Fruit fly (Drosophila melanogaster): ENCODE data around the gene msi.

Gene msi

DNA sequence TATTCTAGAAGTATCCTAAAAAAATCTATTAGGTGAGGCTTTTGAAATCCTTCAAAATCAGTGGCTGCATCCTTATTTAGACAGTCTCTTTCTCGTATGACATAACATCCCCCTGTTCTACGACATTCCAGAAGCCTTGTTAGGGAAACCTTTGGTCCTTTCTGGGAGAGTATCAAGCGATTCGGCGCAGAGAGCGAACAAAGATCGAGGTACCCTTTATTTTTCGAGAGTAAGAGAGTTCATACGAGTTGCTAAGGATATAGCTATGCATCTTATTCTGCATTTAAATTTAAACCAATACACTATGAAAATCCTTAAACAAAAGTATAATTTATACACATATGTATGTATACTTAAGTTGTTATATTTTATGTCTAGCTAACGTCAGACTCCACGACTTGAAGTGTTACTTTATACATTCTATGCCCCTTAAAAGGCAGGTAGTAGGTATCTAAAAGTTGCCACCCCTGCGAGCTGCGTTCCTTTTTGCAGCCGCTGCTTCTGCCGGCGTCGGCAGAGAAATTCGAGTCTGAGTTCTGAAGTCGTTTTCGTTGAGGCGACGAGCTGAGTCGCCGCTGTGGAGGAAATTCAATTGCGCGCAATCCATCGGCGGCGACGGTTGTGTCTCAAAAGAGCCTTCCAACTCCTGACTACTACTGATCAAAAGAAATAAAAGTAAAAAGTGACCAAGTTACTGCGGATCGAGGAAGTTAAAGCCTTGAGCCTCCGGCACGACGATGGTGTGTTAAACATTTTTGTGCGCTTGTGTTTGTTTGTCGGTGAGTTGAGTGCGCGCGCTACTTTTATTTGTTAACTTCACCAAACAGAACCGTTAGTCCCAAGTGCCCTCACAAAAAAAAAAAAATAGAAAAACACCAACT is 121.6 kb downstream of the msi start, which contains the start of gene jigr1 (continued):
- TF ChIP-seq Hmr (GFP tag; optimal IDR thresholded peaks at IDR 0.05) (no peak), cad (GFP tag; optimal IDR thresholded peaks at IDR 0.05) (no peak), Jarid2 (GFP tag; optimal IDR thresholded peaks at IDR 0.05) (peak; percentile 34), CG8290 (GFP tag; optimal IDR thresholded peaks at IDR 0.05) (peak; percentile 6), CG8290 (tag; optimal IDR thresholded peaks at IDR 0.05) (peak in 1 of 2 experiments; percentile 44), tgo (GFP tag; IDR thresholded peaks at IDR 0.05) (no peak), CG8359 (GFP tag; optimal IDR thresholded peaks at IDR 0.05; ENCODE audit: borderline replicate concordance) (no peak), org-1 (GFP tag; optimal IDR thresholded peaks at IDR 0.05) (peak; percentile 15), CG2129 (GFP tag; IDR thresholded peaks at IDR 0.05; ENCODE audit: partially characterized antibody) (no peak), prd (optimal IDR thresholded peaks at IDR 0.05) (no peak), prd (GFP tag; IDR thresholded peaks at IDR 0.05) (peak; percentile 81; the same call in 2 of the 3 replicates), CG7928 (GFP tag; optimal IDR thresholded peaks at IDR 0.05) (no peak), CG5180 (GFP tag; optimal IDR thresholded peaks at IDR 0.05) (no peak), CG2678 (tag; optimal IDR thresholded peaks at IDR 0.05) (peak; percentile 12), CG9215 (GFP tag; IDR thresholded peaks at IDR 0.05) (no peak), Dll (GFP tag; IDR thresholded peaks at IDR 0.05; ENCODE audit: partially characterized antibody) (no peak), ERR (GFP tag; optimal IDR thresholded peaks at IDR 0.05) (no peak), ap (GFP tag; IDR thresholded peaks at IDR 0.05) (no peak), E2f2 (GFP tag; IDR thresholded peaks at IDR 0.05) (no peak), MTF-1 (GFP tag; optimal IDR thresholded peaks at IDR 0.05; ENCODE audit: borderline replicate concordance) (no peak), schlank (tag; optimal IDR thresholded peaks at IDR 0.05) (no peak), CG12942 (GFP tag; optimal IDR thresholded peaks at IDR 0.05) (no peak), CG15514 (GFP tag; optimal IDR thresholded peaks at IDR 0.05) (no peak), gfzf (GFP tag; optimal IDR thresholded peaks at IDR 0.05) (no peak), Usf (GFP tag; optimal IDR thresholded peaks at IDR 0.05) (peak; percentile 8), CG7357 (GFP tag; IDR thresholded peaks at IDR 0.05) (no peak), Max (GFP tag; optimal IDR thresholded peaks at IDR 0.05) (peak; percentile 19), cas (GFP tag; IDR thresholded peaks at IDR 0.05) (no peak), sna (GFP tag; IDR thresholded peaks at IDR 0.05; ENCODE audit: partially characterized antibody) (no peak), tna (GFP tag; IDR thresholded peaks at IDR 0.05; ENCODE audit: partially characterized antibody) (no peak), CG14014 (GFP tag; IDR thresholded peaks at IDR 0.05) (no peak), NC2β (GFP tag; optimal IDR thresholded peaks at IDR 0.05) (no peak), CG10543 (GFP tag; optimal IDR thresholded peaks at IDR 0.05) (no peak), pzg (GFP tag; optimal IDR thresholded peaks at IDR 0.05) (no peak), Adf1 (GFP tag; IDR thresholded peaks at IDR 0.05) (peak; percentile 75), Ets65A (GFP tag) (peak; percentile 90), Eip74EF (GFP tag; optimal IDR thresholded peaks at IDR 0.05) (no peak), Gsc (GFP tag; IDR thresholded peaks at IDR 0.05) (no peak), CG31365 (tag; optimal IDR thresholded peaks at IDR 0.05) (no peak), gce (GFP tag; IDR thresholded peaks at IDR 0.05) (no peak), CoRest (tag; optimal IDR thresholded peaks at IDR 0.05) (peak; percentile 37), D (optimal IDR thresholded peaks at IDR 0.05) (no peak), D (GFP tag; optimal IDR thresholded peaks at IDR 0.05) (peak; percentile 48), onecut (GFP tag; IDR thresholded peaks at IDR 0.05) (0 out of 2 replicates have a peak, but pooled peaks have one; percentile 17), CG32767 (GFP tag; IDR thresholded peaks at IDR 0.05) (no peak), CG7987 (GFP tag; optimal IDR thresholded peaks at IDR 0.05) (no peak), kay (GFP tag; optimal IDR thresholded peaks at IDR 0.05) (no peak), fru (optimal IDR thresholded peaks at IDR 0.05) (no peak), CG34376 (GFP tag; optimal IDR thresholded peaks at IDR 0.05) (no peak), HLH4C (GFP tag; IDR thresholded peaks at IDR 0.05; ENCODE audit: partially characterized antibody) (no peak)
